Worm (Caenorhabditis elegans) whole organism, late embryonic: ENCODE results near the gene syx-3.

Experiments used
- C08G9.2 ChIP-seq: sonication (generic microtip); optimal IDR thresholded peaks from 2 replicates; lab custom pipeline; 2016; ENCODE audit warnings: mild to moderate bottlenecking, missing genetic modification characterization, moderate library complexity, missing compliant biosample characterization
- K02D7.2 ChIP-seq: sonication (generic microtip); optimal IDR thresholded peaks from 2 replicates; lab custom pipeline; 2017; ENCODE audit warnings: mild to moderate bottlenecking, missing genetic modification characterization, missing compliant biosample characterization
- T23F11.4 ChIP-seq: fragments of 200-800 bp; sonication (Bioruptor generic); optimal IDR thresholded peaks from 2 replicates; lab custom pipeline; 2018; ENCODE audit warnings: mild to moderate bottlenecking, missing genetic modification characterization, missing compliant biosample characterization
- ama-1 ChIP-seq: fragments of 150-350 bp; optimal IDR thresholded peaks from 2 replicates; lab custom pipeline; 2014
- ceh-14 ChIP-seq: sonication (generic microtip); optimal IDR thresholded peaks from 2 replicates; lab custom pipeline; 2016; ENCODE audit warnings: missing genotype, missing genetic modification characterization, missing compliant biosample characterization
- dmd-4 ChIP-seq: sonication (generic microtip); optimal IDR thresholded peaks from 2 replicates; lab custom pipeline; 2016; ENCODE audit warnings: borderline replicate concordance, missing genetic modification characterization, missing compliant biosample characterization
- hlh-30 ChIP-seq: sonication (generic microtip); optimal IDR thresholded peaks from 2 replicates; lab custom pipeline; 2017; ENCODE audit warnings: antibody characterized with exemption, missing genetic modification characterization, missing compliant biosample characterization; ENCODE audit not compliant: insufficient read depth
- nfya-1 ChIP-seq: sonication (generic microtip); optimal IDR thresholded peaks from 2 replicates; lab custom pipeline; 2017; ENCODE audit warnings: missing genetic modification characterization, mild to moderate bottlenecking, missing compliant biosample characterization, antibody characterized with exemption, moderate library complexity
- odd-2 ChIP-seq: sonication (generic microtip); optimal IDR thresholded peaks from 2 replicates; lab custom pipeline; 2017; ENCODE audit warnings: antibody characterized with exemption, mild to moderate bottlenecking, missing genetic modification characterization, missing compliant biosample characterization
- pax-1 ChIP-seq: fragments of 150-350 bp; optimal IDR thresholded peaks from 2 replicates; lab custom pipeline; 2014; ENCODE audit warnings: missing biosample characterization, missing genetic modification characterization
- pha-4 ChIP-seq: fragments of 150-350 bp; optimal IDR thresholded peaks from 2 replicates; lab custom pipeline; 2018; ENCODE audit warnings: missing biosample characterization, missing genetic modification reagents, missing genetic modification characterization
- pqm-1 ChIP-seq: sonication (generic microtip); optimal IDR thresholded peaks from 2 replicates; lab custom pipeline; 2016; ENCODE audit warnings: missing genetic modification characterization, missing compliant biosample characterization
- ref-2 ChIP-seq: sonication (generic microtip); optimal IDR thresholded peaks from 2 replicates; lab custom pipeline; 2016; ENCODE audit warnings: missing genetic modification characterization, missing compliant biosample characterization
- sox-4 ChIP-seq: sonication (generic microtip); optimal IDR thresholded peaks from 2 replicates; lab custom pipeline; 2017; ENCODE audit warnings: mild to moderate bottlenecking, missing genetic modification characterization, inconsistent platforms, missing compliant biosample characterization

DNA sequence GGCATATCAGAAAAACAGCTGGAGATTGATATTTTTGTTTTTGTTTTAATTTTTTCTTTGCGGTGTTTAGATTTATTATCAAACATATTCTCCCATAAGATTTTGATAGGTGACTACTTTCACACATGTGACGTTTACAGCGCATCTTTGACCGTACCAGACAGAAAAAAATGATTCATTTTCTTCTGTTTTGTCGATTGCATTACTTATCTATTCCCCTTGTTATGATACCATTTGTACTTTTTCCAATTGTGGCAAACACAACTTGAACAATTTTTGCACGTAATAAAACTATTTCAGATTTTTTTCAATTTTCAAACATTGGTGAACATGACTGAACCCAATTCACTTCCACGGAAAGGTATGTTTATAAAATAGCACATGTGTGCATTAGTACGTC lies 4.6 kb upstream of the syx-3 start, which contains the start of gene C26B9.1:
- TF ChIP-seq ref-2 = no peak
- TF ChIP-seq ama-1 (lab: Kevin White, UChicago) = no peak
- no peak for TF ChIP-seq nfya-1 (tag; lab: Kevin White, UChicago)
- no peak for TF ChIP-seq K02D7.2
- TF ChIP-seq hlh-30 = no peak
- TF ChIP-seq pax-1 (tag; lab: Kevin White, UChicago) = no peak
- TF ChIP-seq T23F11.4 (GFP tag; lab: Kevin White, UChicago) = no peak
- no peak for TF ChIP-seq pha-4 (tag; lab: Kevin White, UChicago)
- TF ChIP-seq pqm-1 (tag; lab: Kevin White, UChicago) = no peak
- no peak for TF ChIP-seq dmd-4
- TF ChIP-seq sox-4 (tag; lab: Kevin White, UChicago) = no peak
- no peak for TF ChIP-seq C08G9.2 (tag; lab: Kevin White, UChicago)
- TF ChIP-seq ceh-14 (tag; lab: Kevin White, UChicago) = no peak
- TF ChIP-seq odd-2 (tag; lab: Kevin White, UChicago) = no peak
